Worm (Caenorhabditis elegans): ENCODE measurements around the gene srh-68.

DNA sequence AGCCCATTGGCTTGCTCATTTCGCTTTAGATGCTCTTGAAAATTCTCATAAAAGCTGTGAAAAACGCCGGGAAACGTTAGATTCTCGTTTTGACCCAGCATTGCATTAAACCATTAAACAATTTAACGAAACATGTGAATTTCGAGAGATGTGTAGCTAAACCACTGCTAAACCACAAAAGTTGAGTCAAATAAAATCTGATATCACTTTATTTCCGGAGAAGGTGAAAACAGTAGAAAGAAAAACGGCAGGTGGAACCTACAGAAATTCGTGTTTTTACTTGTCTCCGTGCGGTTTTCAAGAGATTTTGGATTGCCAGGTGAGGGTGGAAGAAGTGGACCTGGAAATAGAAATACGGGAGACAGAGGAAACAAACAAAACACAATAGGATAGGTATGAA lies 37.4 kb downstream of the srh-68 start, which contains the start of gene F49C5.9:
- TF ChIP-seq aly-2 (tag; optimal IDR thresholded peaks at IDR 0.05): no peak
- no peak for TF ChIP-seq nhr-11 (tag; optimal IDR thresholded peaks at IDR 0.05)
- no peak for TF ChIP-seq mml-1 (tag; optimal IDR thresholded peaks at IDR 0.05)
- no peak for TF ChIP-seq nfya-1 (tag; optimal IDR thresholded peaks at IDR 0.05; ENCODE audit: insufficient read depth)
